Worm (Caenorhabditis elegans) whole organism, young adult: ENCODE measurements around the gene acn-1.

Experiments
- B0019.2 ChIP-seq: fragments of 200-800 bp; sonication (Bioruptor generic); conservative IDR thresholded peaks from 2 replicates; pipeline ENCODE4 v1.3.6; 2022; ENCODE audit warnings: missing genetic modification reagents, missing genetic modification characterization, missing compliant biosample characterization
- B0261.1 ChIP-seq: sonication (generic microtip); optimal IDR thresholded peaks from 2 replicates; lab custom pipeline; 2016; ENCODE audit warnings: mild to moderate bottlenecking, missing genetic modification characterization, moderate library complexity, missing compliant biosample characterization
- F33H1.4 ChIP-seq: fragments of 200-800 bp; sonication (Bioruptor generic); IDR thresholded peaks from 2 replicates; pipeline ENCODE4 v1.3.6; 2022; ENCODE audit warnings: missing genetic modification reagents, missing genetic modification characterization, missing compliant biosample characterization
- F55B11.4 ChIP-seq: sonication (generic microtip); optimal IDR thresholded peaks from 2 replicates; lab custom pipeline; 2016; ENCODE audit warnings: missing compliant biosample characterization, missing genetic modification characterization, borderline replicate concordance; ENCODE audit not compliant: insufficient read depth
- F57A8.1 ChIP-seq: fragments of 200-800 bp; sonication (Bioruptor generic); optimal IDR thresholded peaks from 2 replicates; lab custom pipeline; 2018; ENCODE audit warnings: mild to moderate bottlenecking, missing genetic modification characterization, moderate library complexity, missing compliant biosample characterization
- K11D2.4 ChIP-seq: fragments of 200-800 bp; sonication (Bioruptor generic); IDR thresholded peaks from 2 replicates; pipeline ENCODE4 v1.3.6; 2022; ENCODE audit warnings: missing genetic modification reagents, missing genetic modification characterization, missing compliant biosample characterization
- T07F8.4 ChIP-seq: sonication (generic microtip); optimal IDR thresholded peaks from 2 replicates; lab custom pipeline; 2016; ENCODE audit warnings: mild to moderate bottlenecking, missing genetic modification characterization, moderate library complexity, missing compliant biosample characterization
- Y53F4B.3 ChIP-seq: fragments of 200-800 bp; sonication (Bioruptor generic); IDR thresholded peaks from 2 replicates; pipeline ENCODE4 v1.3.6; 2022; ENCODE audit warnings: missing genetic modification reagents, missing genetic modification characterization, missing compliant biosample characterization
- Y67H2A.10 ChIP-seq: fragments of 200-800 bp; sonication (Bioruptor generic); conservative IDR thresholded peaks from 2 replicates; pipeline ENCODE4 v1.3.6; 2022; ENCODE audit warnings: missing genetic modification reagents, missing genetic modification characterization, missing compliant biosample characterization
- Y95B8A.8 ChIP-seq: fragments of 200-800 bp; sonication (Bioruptor generic); IDR thresholded peaks from 2 replicates; pipeline ENCODE4 v1.3.6; 2022; ENCODE audit warnings: missing genetic modification reagents, missing genetic modification characterization, missing compliant biosample characterization
- ZK185.1 ChIP-seq: sonication (generic microtip); optimal IDR thresholded peaks from 2 replicates; lab custom pipeline; 2016; ENCODE audit warnings: mild to moderate bottlenecking, missing genetic modification characterization, missing compliant biosample characterization; ENCODE audit not compliant: poor library complexity, severe bottlenecking
- aptf-2 ChIP-seq: fragments of 200-800 bp; sonication (Bioruptor generic); conservative IDR thresholded peaks from 2 replicates; pipeline ENCODE4 v1.3.6; 2022; ENCODE audit warnings: missing genetic modification reagents, missing genetic modification characterization, missing compliant biosample characterization
- athp-1 ChIP-seq: sonication (generic microtip); optimal IDR thresholded peaks from 2 replicates; lab custom pipeline; 2017; ENCODE audit warnings: mild to moderate bottlenecking, missing genetic modification characterization, missing compliant biosample characterization
- bed-1 ChIP-seq: fragments of 200-800 bp; sonication (Bioruptor generic); IDR thresholded peaks from 2 replicates; pipeline ENCODE4 v1.3.6; 2022; ENCODE audit warnings: missing genetic modification reagents, missing genetic modification characterization, missing compliant biosample characterization
- cebp-1 ChIP-seq, 2 experiments: fragments of 200-800 bp in 1 of 2; sonication (Bioruptor generic) in 1 of 2; sonication (generic microtip) in 1 of 2; IDR thresholded peaks in 1 of 2; optimal IDR thresholded peaks in 1 of 2; 2 replicates each; pipeline versions ENCODE4 v1.3.6 to Lab custom; 2017 to 2022; ENCODE audit warnings: missing compliant biosample characterization in 2 of 2, missing genetic modification characterization in 2 of 2, mild to moderate bottlenecking in 1 of 2, missing genetic modification reagents in 1 of 2, moderate library complexity in 1 of 2
- cebp-2 ChIP-seq: fragments of 200-800 bp; sonication (Bioruptor generic); IDR thresholded peaks from 2 replicates; pipeline ENCODE4 v1.3.6; 2022; ENCODE audit warnings: missing genetic modification characterization, missing compliant biosample characterization
- ceh-100 ChIP-seq: fragments of 200-800 bp; sonication (Bioruptor generic); IDR thresholded peaks from 2 replicates; pipeline ENCODE4 v1.3.6; 2022; ENCODE audit warnings: missing genetic modification reagents, missing genetic modification characterization, missing compliant biosample characterization
- egl-44 ChIP-seq: fragments of 200-800 bp; sonication (Bioruptor generic); IDR thresholded peaks from 2 replicates; pipeline ENCODE4 v1.3.6; 2022; ENCODE audit warnings: missing genetic modification reagents, missing genetic modification characterization, missing compliant biosample characterization
- hrde-1 ChIP-seq: sonication (generic microtip); optimal IDR thresholded peaks from 2 replicates; lab custom pipeline; 2016; ENCODE audit warnings: missing genetic modification characterization, mild to moderate bottlenecking, missing compliant biosample characterization, moderate library complexity, missing genotype, missing genetic modification reagents, borderline replicate concordance
- let-607 ChIP-seq, 2 experiments: fragments of 200-800 bp in 1 of 2; sonication (Bioruptor generic) in 1 of 2; sonication (generic microtip) in 1 of 2; optimal IDR thresholded peaks; 2 replicates each; lab custom pipeline; 2016 to 2018; ENCODE audit warnings: mild to moderate bottlenecking in 2 of 2, missing compliant biosample characterization in 2 of 2, missing genetic modification characterization in 2 of 2, moderate library complexity in 2 of 2, missing genotype in 1 of 2
- lin-26 ChIP-seq: fragments of 200-800 bp; sonication (Bioruptor generic); IDR thresholded peaks from 2 replicates; pipeline ENCODE4 v1.3.6; 2022; ENCODE audit warnings: missing genetic modification reagents, missing genetic modification characterization, missing compliant biosample characterization
- lir-1 ChIP-seq: fragments of 200-800 bp; sonication (Bioruptor generic); conservative IDR thresholded peaks from 2 replicates; pipeline ENCODE4 v1.3.6; 2022; ENCODE audit warnings: missing genetic modification reagents, missing genetic modification characterization, missing compliant biosample characterization
- lsy-27 ChIP-seq: sonication (generic microtip); optimal IDR thresholded peaks from 2 replicates; lab custom pipeline; 2017; ENCODE audit warnings: missing genetic modification characterization, mild to moderate bottlenecking, missing compliant biosample characterization, antibody characterized with exemption, missing genotype, borderline replicate concordance; ENCODE audit not compliant: insufficient read depth
- madf-10 ChIP-seq: sonication (generic microtip); optimal IDR thresholded peaks from 2 replicates; lab custom pipeline; 2016; ENCODE audit warnings: mild to moderate bottlenecking, missing genetic modification characterization, missing compliant biosample characterization
- mes-4 ChIP-seq: sonication (generic microtip); optimal IDR thresholded peaks from 2 replicates; lab custom pipeline; 2016; ENCODE audit warnings: missing genotype, missing genetic modification characterization, missing compliant biosample characterization
- nhr-90 ChIP-seq: sonication (generic microtip); optimal IDR thresholded peaks from 2 replicates; lab custom pipeline; 2016; ENCODE audit warnings: missing genotype, mild to moderate bottlenecking, missing genetic modification characterization, missing compliant biosample characterization
- sea-2 ChIP-seq: fragments of 200-800 bp; sonication (Bioruptor generic); IDR thresholded peaks from 2 replicates; pipeline ENCODE4 v1.3.6; 2022; ENCODE audit warnings: missing genetic modification characterization, missing compliant biosample characterization
- snpc-1.3 ChIP-seq: sonication (generic microtip); optimal IDR thresholded peaks from 2 replicates; lab custom pipeline; 2017; ENCODE audit warnings: missing genetic modification characterization, mild to moderate bottlenecking, missing compliant biosample characterization, antibody characterized with exemption, moderate library complexity, missing genotype, missing genetic modification reagents; ENCODE audit not compliant: insufficient read depth
- unc-130 ChIP-seq: sonication (generic microtip); optimal IDR thresholded peaks from 2 replicates; lab custom pipeline; 2016; ENCODE audit warnings: missing genetic modification reagents, missing genetic modification characterization, missing compliant biosample characterization
- zfh-2 ChIP-seq: fragments of 200-800 bp; sonication (Bioruptor generic); conservative IDR thresholded peaks from 2 replicates; pipeline ENCODE4 v1.3.6; 2022; ENCODE audit warnings: missing genetic modification reagents, missing genetic modification characterization, missing compliant biosample characterization
- ztf-26 ChIP-seq: sonication (generic microtip); optimal IDR thresholded peaks from 2 replicates; lab custom pipeline; 2017; ENCODE audit warnings: missing genetic modification characterization, missing compliant biosample characterization
- ztf-28 ChIP-seq: fragments of 200-800 bp; sonication (Bioruptor generic); IDR thresholded peaks from 2 replicates; pipeline ENCODE4 v1.3.6; 2022; ENCODE audit warnings: missing genetic modification reagents, missing genetic modification characterization, missing compliant biosample characterization
- ztf-6 ChIP-seq: fragments of 200-800 bp; sonication (Bioruptor generic); IDR thresholded peaks from 2 replicates; pipeline ENCODE4 v1.3.6; 2022; ENCODE audit warnings: missing genetic modification reagents, missing genetic modification characterization, missing compliant biosample characterization

Gene acn-1

DNA sequence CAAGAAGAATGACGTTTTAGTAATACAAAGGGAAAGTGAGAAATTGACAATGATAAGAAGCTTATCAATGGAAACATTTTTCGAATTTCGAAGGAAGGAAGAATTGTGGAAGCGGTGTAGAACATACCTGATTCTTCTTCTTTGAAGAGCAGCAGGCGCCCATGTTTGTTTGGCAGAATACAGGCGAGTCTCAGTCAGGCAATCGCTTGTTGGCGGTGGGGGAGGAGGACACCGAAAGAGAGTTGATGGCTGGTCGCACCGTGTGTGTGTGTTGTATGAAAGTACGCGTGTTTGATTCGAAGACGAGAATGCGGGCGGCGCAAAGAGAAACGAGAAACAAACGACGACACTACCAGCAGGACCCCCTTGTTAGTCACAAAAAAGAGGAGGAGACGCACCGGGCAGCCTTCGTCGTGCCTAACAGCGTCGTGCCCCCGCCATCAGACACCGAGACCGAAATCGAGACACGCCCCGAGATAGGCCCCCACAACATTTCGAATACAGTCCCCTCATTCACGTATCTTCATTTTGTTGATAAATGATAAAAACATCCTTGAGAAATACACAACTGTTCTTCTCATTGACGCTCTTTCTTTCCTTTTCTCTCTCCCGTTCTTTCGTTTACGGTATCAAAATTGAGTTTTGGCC, 19.0 kb downstream of the acn-1 start, which contains the start of gene cal-5 (continued):
- TF ChIP-seq let-607 (tag; optimal IDR thresholded peaks at IDR 0.05; lab: Kevin White, UChicago), result peak in 1 of 2 experiments; percentile 81

- TF ChIP-seq lin-26 (GFP tag; lab: Robert Waterston, UW), result no peak
- TF ChIP-seq ZK185.1, result no peak
- TF ChIP-seq T07F8.4 (tag; lab: Kevin White, UChicago), result no peak
- TF ChIP-seq ztf-6 (GFP tag; lab: Robert Waterston, UW), result no peak
- no peak for TF ChIP-seq F57A8.1 (GFP tag; lab: Kevin White, UChicago)
- no peak for TF ChIP-seq hrde-1 (tag; lab: Kevin White, UChicago)
Observed at ce11 chrX:5075538-5075937, 21.3 kb downstream of the acn-1 start.

ce11 chrX:5073895-5074294, 23.0 kb downstream of the acn-1 start:
- TF ChIP-seq ztf-26 (tag; lab: Kevin White, UChicago), result no peak
- TF ChIP-seq lsy-27 (tag; lab: Kevin White, UChicago), result no peak
- no peak for TF ChIP-seq mes-4 (tag; lab: Kevin White, UChicago)
- no peak for TF ChIP-seq nhr-90
- TF ChIP-seq let-607 (tag; optimal IDR thresholded peaks at IDR 0.05; lab: Kevin White, UChicago), result no peak
- no peak for TF ChIP-seq F55B11.4 (tag; lab: Kevin White, UChicago)

ce11 chrX:5071025-5071424, 25.8 kb downstream of the acn-1 start:
- TF ChIP-seq B0261.1 (tag; lab: Kevin White, UChicago), result no peak
- TF ChIP-seq athp-1, result no peak
- TF ChIP-seq, all 124 proteins: peak for 0

- TF ChIP-seq madf-10 (tag; lab: Kevin White, UChicago), result no peak
- TF ChIP-seq lin-26 (GFP tag; lab: Robert Waterston, UW), result no peak
- no peak for TF ChIP-seq B0019.2 (GFP tag; lab: Robert Waterston, UW)
- no peak for TF ChIP-seq K11D2.4 (GFP tag; lab: Robert Waterston, UW)
- TF ChIP-seq lir-1 (GFP tag; lab: Robert Waterston, UW), result no peak
- no peak for TF ChIP-seq B0261.1 (tag; lab: Kevin White, UChicago)
- no peak for TF ChIP-seq Y67H2A.10 (GFP tag; lab: Robert Waterston, UW)
- no peak for TF ChIP-seq F55B11.4 (tag; lab: Kevin White, UChicago)
- no peak for TF ChIP-seq sea-2 (GFP tag; lab: Robert Waterston, UW)
- no peak for TF ChIP-seq egl-44 (GFP tag; lab: Robert Waterston, UW)
- no peak for TF ChIP-seq zfh-2
Observed at ce11 chrX:5067796-5068195, 29.1 kb downstream of the acn-1 start, which contains the start of gene clc-7. TSS of gene clc-7 (plus strand) at chrX:5068096.

ce11 chrX:5066570-5066969, 30.3 kb downstream of the acn-1 start:
- TF ChIP-seq T07F8.4 (tag; lab: Kevin White, UChicago) (no peak), Y67H2A.10 (GFP tag; lab: Robert Waterston, UW) (no peak), aptf-2 (no peak), cebp-2 (GFP tag; lab: Robert Waterston, UW) (no peak), cebp-1 (GFP tag; IDR thresholded peaks at IDR 0.05; lab: Robert Waterston, UW) (no peak), cebp-1 (tag; optimal IDR thresholded peaks at IDR 0.05; lab: Kevin White, UChicago) (no peak), snpc-1.3 (no peak), bed-1 (GFP tag; lab: Robert Waterston, UW) (no peak), Y53F4B.3 (GFP tag; lab: Robert Waterston, UW) (no peak), egl-44 (GFP tag; lab: Robert Waterston, UW) (no peak), ceh-100 (GFP tag; lab: Robert Waterston, UW) (no peak), Y95B8A.8 (GFP tag; lab: Robert Waterston, UW) (no peak), athp-1 (no peak), unc-130 (GFP tag; lab: Kevin White, UChicago) (no peak), F33H1.4 (GFP tag; lab: Robert Waterston, UW) (no peak), ztf-28 (GFP tag; lab: Robert Waterston, UW) (no peak)
